Worm (Caenorhabditis elegans) whole organism, mixed stage, embryonic: Measurements from ENCODE around the gene Y39B6A.37.

Experiments used
- ces-1 ChIP-seq: fragments of 150-350 bp; optimal IDR thresholded peaks from 2 replicates; lab custom pipeline; 2014; ENCODE audit warnings: missing biosample characterization, missing genetic modification reagents, missing genetic modification characterization
- elt-3 ChIP-seq: fragments of 150-350 bp; optimal IDR thresholded peaks from 2 replicates; lab custom pipeline; 2014; ENCODE audit warnings: missing biosample characterization, missing genetic modification characterization
- flh-1 ChIP-seq: fragments of 200-800 bp; sonication (Bioruptor generic); optimal IDR thresholded peaks from 2 replicates; lab custom pipeline; 2018; ENCODE audit warnings: mild to moderate bottlenecking, missing genetic modification characterization, moderate library complexity, missing compliant biosample characterization
- nhr-237 ChIP-seq: fragments of 150-350 bp; optimal IDR thresholded peaks from 2 replicates; lab custom pipeline; 2014; ENCODE audit warnings: missing biosample characterization, missing genetic modification characterization
- nhr-28 ChIP-seq: fragments of 150-350 bp; optimal IDR thresholded peaks from 2 replicates; lab custom pipeline; 2014; ENCODE audit warnings: missing biosample characterization, missing genetic modification characterization
- nhr-76 ChIP-seq: sonication (generic microtip); optimal IDR thresholded peaks from 2 replicates; lab custom pipeline; 2017; ENCODE audit warnings: missing biosample characterization, missing genetic modification characterization
- pha-4 ChIP-seq: fragments of 150-350 bp; optimal IDR thresholded peaks from 2 replicates; lab custom pipeline; 2018; ENCODE audit warnings: missing biosample characterization, missing genetic modification reagents, missing genetic modification characterization
- sem-2 ChIP-seq: fragments of 200-800 bp; sonication (Bioruptor generic); optimal IDR thresholded peaks from 2 replicates; lab custom pipeline; 2018; ENCODE audit warnings: mild to moderate bottlenecking, missing genetic modification characterization, missing compliant biosample characterization
- snpc-4 ChIP-seq: fragments of 150-350 bp; optimal IDR thresholded peaks from 2 replicates; lab custom pipeline; 2014; ENCODE audit warnings: missing biosample characterization, missing genetic modification characterization
- sptf-1 ChIP-seq: sonication (generic microtip); optimal IDR thresholded peaks from 2 replicates; lab custom pipeline; 2017; ENCODE audit warnings: mild to moderate bottlenecking, missing genetic modification characterization, moderate library complexity, missing compliant biosample characterization
- tbx-8 ChIP-seq: fragments of 200-800 bp; sonication (Bioruptor generic); optimal IDR thresholded peaks from 2 replicates; lab custom pipeline; 2018; ENCODE audit warnings: mild to moderate bottlenecking, missing genetic modification characterization, moderate library complexity, missing compliant biosample characterization
- unc-62 ChIP-seq: fragments of 150-350 bp; optimal IDR thresholded peaks from 2 replicates; lab custom pipeline; 2014; ENCODE audit warnings: missing biosample characterization, missing genetic modification reagents, missing genetic modification characterization

- no peak for TF ChIP-seq snpc-4
- TF ChIP-seq ces-1 (GFP tag; lab: Kevin White, UChicago): no peak
- TF ChIP-seq nhr-28 (tag; lab: Kevin White, UChicago): no peak
- no peak for TF ChIP-seq unc-62 (GFP tag; lab: Kevin White, UChicago)
- no peak for TF ChIP-seq flh-1 (GFP tag; lab: Kevin White, UChicago)
- no peak for TF ChIP-seq pha-4
- TF ChIP-seq sptf-1 (tag; lab: Kevin White, UChicago): no peak
- TF ChIP-seq tbx-8 (GFP tag; lab: Kevin White, UChicago): no peak
- no peak for TF ChIP-seq elt-3
- TF ChIP-seq sem-2 (GFP tag; lab: Kevin White, UChicago): no peak
- no peak for TF ChIP-seq nhr-76 (tag; lab: Kevin White, UChicago)
- TF ChIP-seq nhr-237 (tag; lab: Kevin White, UChicago): no peak
Observed at ce11 chrV:19026163-19026562, 35.5 kb downstream of the Y39B6A.37 start, which contains the start of gene Y39B6A.25.
